Fruit fly (Drosophila melanogaster): ENCODE data around the gene CG9967.

The CG9967 gene

DNA sequence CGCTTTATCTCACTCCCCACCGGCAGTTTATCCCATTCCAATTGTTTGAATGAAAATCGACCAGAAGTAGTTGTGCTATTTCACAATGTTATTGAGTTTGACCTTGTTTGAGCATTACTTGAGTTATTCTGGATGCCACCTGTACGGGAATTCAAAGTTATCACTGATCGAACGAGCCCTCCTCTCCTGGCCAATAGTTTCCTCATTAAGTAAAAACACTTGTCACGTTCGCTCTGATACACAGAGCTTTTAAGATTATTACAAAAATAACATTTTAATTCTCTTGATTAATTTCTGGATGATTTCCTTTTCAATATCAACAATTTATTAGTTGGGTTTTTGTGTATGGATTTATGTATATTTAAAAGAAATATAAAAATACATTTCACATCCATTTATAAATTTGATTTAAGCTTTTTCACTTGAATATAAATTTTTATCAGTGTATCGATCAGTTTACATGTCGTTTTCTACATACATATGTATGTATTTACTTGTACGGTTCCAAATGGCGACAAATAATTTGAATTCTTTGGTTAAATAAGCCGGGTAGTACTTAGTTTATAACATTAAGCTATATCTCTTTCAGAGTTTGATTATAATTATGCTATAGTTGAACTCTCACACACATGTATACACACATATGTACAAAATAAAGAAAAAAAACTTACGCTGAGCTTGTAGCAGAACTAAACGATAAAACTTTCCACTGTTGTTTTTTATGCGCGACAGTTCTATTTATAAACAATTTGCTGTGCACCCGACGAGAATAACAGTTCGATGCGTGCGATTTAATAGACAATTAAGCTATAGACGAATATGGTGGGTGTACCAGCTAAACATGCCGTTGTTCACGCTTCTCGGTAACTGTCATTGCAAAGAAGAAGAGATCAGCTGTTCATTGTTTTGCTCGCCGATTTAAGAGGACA, 16.9 kb upstream of the CG9967 start, which contains the start of the genes CG3609 and CG15390 (continued):
- TF ChIP-seq CG7745 (tag; optimal IDR thresholded peaks at IDR 0.05) (no peak), hth (optimal IDR thresholded peaks at IDR 0.05) (no peak), Hand (GFP tag; optimal IDR thresholded peaks at IDR 0.05) (peak; percentile 67), CG7357 (GFP tag; IDR thresholded peaks at IDR 0.05) (peak; percentile 33; the same call in 1 of the 3 replicates), CG12942 (GFP tag; optimal IDR thresholded peaks at IDR 0.05) (peak; percentile 77), CG11560 (tag; IDR thresholded peaks at IDR 0.05) (peak; percentile 68), onecut (GFP tag; IDR thresholded peaks at IDR 0.05) (peak; percentile 72), repo (GFP tag; optimal IDR thresholded peaks at IDR 0.05) (peak; percentile 74), Atf3 (GFP tag; optimal IDR thresholded peaks at IDR 0.05) (peak; percentile 81), CG6689 (GFP tag; IDR thresholded peaks at IDR 0.05) (peak; percentile 47), croc (GFP tag; conservative IDR thresholded peaks at IDR 0.05) (no peak), sim (GFP tag; IDR thresholded peaks at IDR 0.05) (peak; percentile 51; the same call in 1 of the 2 replicates), CrebB (tag; optimal IDR thresholded peaks at IDR 0.05) (peak; percentile 87), CG13296 (GFP tag; optimal IDR thresholded peaks at IDR 0.05) (peak; percentile 64), CG6765 (GFP tag; optimal IDR thresholded peaks at IDR 0.05) (no peak), zen (tag; optimal IDR thresholded peaks at IDR 0.05) (peak; percentile 75), ap (GFP tag; IDR thresholded peaks at IDR 0.05) (peak; percentile 30; the same call in 1 of the 2 replicates), CG14667 (GFP tag; IDR thresholded peaks at IDR 0.05) (peak; percentile 65), tna (GFP tag; IDR thresholded peaks at IDR 0.05; ENCODE audit: partially characterized antibody) (no peak), E2f1 (GFP tag; IDR thresholded peaks at IDR 0.05) (peak; percentile 54), ci (GFP tag; IDR thresholded peaks at IDR 0.05) (peak; percentile 92), gcm (GFP tag; optimal IDR thresholded peaks at IDR 0.05) (peak; percentile 54), Dfd (GFP tag; optimal IDR thresholded peaks at IDR 0.05) (no peak), trh (GFP tag; optimal IDR thresholded peaks at IDR 0.05) (peak; percentile 57), CG10267 (tag; optimal IDR thresholded peaks at IDR 0.05) (peak; percentile 26), ewg (GFP tag; optimal IDR thresholded peaks at IDR 0.05) (peak; percentile 45), CG14441 (GFP tag; IDR thresholded peaks at IDR 0.05) (peak; percentile 75), hbn (GFP tag; IDR thresholded peaks at IDR 0.05; ENCODE audit: partially characterized antibody) (peak; percentile 32; the same call in 1 of the 2 replicates), CG1529 (GFP tag; optimal IDR thresholded peaks at IDR 0.05) (peak; percentile 23), Hr39 (optimal IDR thresholded peaks at IDR 0.05) (no peak), nmo (GFP tag; optimal IDR thresholded peaks at IDR 0.05) (peak; percentile 57), Usf (GFP tag; optimal IDR thresholded peaks at IDR 0.05) (peak; percentile 44), CG31365 (tag; optimal IDR thresholded peaks at IDR 0.05) (peak; percentile 69), sna (GFP tag; IDR thresholded peaks at IDR 0.05; ENCODE audit: partially characterized antibody) (no peak), CG17612 (GFP tag; IDR thresholded peaks at IDR 0.05) (peak; percentile 77), org-1 (GFP tag; optimal IDR thresholded peaks at IDR 0.05) (peak; percentile 59), HLH3B (GFP tag; IDR thresholded peaks at IDR 0.05) (peak; percentile 76), Blimp-1 (GFP tag; optimal IDR thresholded peaks at IDR 0.05) (peak; percentile 60), h (optimal IDR thresholded peaks at IDR 0.05) (no peak), Antp (GFP tag; optimal IDR thresholded peaks at IDR 0.05) (peak; percentile 94), luna (GFP tag; optimal IDR thresholded peaks at IDR 0.05) (peak; percentile 81), CG15479 (GFP tag; optimal IDR thresholded peaks at IDR 0.05) (no peak), dmrt11E (tag; optimal IDR thresholded peaks at IDR 0.05) (peak; percentile 15), sug (tag; optimal IDR thresholded peaks at IDR 0.05) (peak; percentile 85), Doc3 (GFP tag; IDR thresholded peaks at IDR 0.05; ENCODE audit: partially characterized antibody) (no peak), CG15601 (tag; optimal IDR thresholded peaks at IDR 0.05) (peak; percentile 22), gce (GFP tag; IDR thresholded peaks at IDR 0.05) (peak; percentile 44; the same call in 1 of the 3 replicates), kay (GFP tag; optimal IDR thresholded peaks at IDR 0.05) (peak; percentile 80), Hey (tag; optimal IDR thresholded peaks at IDR 0.05) (peak; percentile 57)
